Fruit fly (Drosophila melanogaster) whole organism, embryonic: ENCODE measurements around the gene Shawn.

Experiments used
- Bgb ChIP-seq: fragments of 200-800 bp; sonication (Bioruptor generic); IDR thresholded peaks from 2 replicates; pipeline ENCODE4 v1.3.6; 2022; ENCODE audit warnings: missing biosample characterization, missing genetic modification characterization; ENCODE audit not compliant: partially characterized antibody
- CG10543 ChIP-seq: fragments of 200-800 bp; sonication (Bioruptor generic); optimal IDR thresholded peaks from 3 replicates; lab custom pipeline; 2017; ENCODE audit warnings: missing biosample characterization, mild to moderate bottlenecking, missing genetic modification characterization, moderate library complexity
- CG12744 ChIP-seq: fragments of 200-800 bp; sonication (Bioruptor generic); optimal IDR thresholded peaks from 2 replicates; lab custom pipeline; 2016; ENCODE audit warnings: missing biosample characterization, missing genetic modification characterization
- CG13287 ChIP-seq: fragments of 200-800 bp; sonication (Bioruptor generic); IDR thresholded peaks from 2 replicates; pipeline ENCODE4 v1.3.6; 2022; ENCODE audit warnings: missing biosample characterization, missing genetic modification characterization; ENCODE audit not compliant: partially characterized antibody
- CG14050 ChIP-seq: fragments of 200-800 bp; sonication (Bioruptor generic); IDR thresholded peaks from 3 replicates; pipeline ENCODE4 v1.3.6; 2022; ENCODE audit warnings: missing biosample characterization, missing genetic modification characterization
- CG1602 ChIP-seq: fragments of 200-800 bp; sonication (Bioruptor generic); optimal IDR thresholded peaks from 3 replicates; lab custom pipeline; 2016; ENCODE audit warnings: missing biosample characterization, missing genetic modification characterization
- CG1603 ChIP-seq: fragments of 200-800 bp; sonication (Bioruptor generic); optimal IDR thresholded peaks from 2 replicates; lab custom pipeline; 2019; ENCODE audit warnings: missing biosample characterization, mild to moderate bottlenecking, missing genetic modification characterization, moderate library complexity
- CG17186 ChIP-seq: fragments of 200-800 bp; sonication (Bioruptor generic); optimal IDR thresholded peaks from 3 replicates; lab custom pipeline; 2017; ENCODE audit warnings: missing biosample characterization, missing genetic modification reagents, missing genetic modification characterization
- CG17829 ChIP-seq: fragments of 200-800 bp; optimal IDR thresholded peaks from 2 replicates; lab custom pipeline; 2019; ENCODE audit warnings: missing biosample characterization, mild to moderate bottlenecking, missing genetic modification characterization, moderate library complexity
- CG17912 ChIP-seq: fragments of 200-800 bp; sonication (Bioruptor generic); optimal IDR thresholded peaks from 2 replicates; lab custom pipeline; 2018; ENCODE audit warnings: missing biosample characterization, mild to moderate bottlenecking, missing genetic modification characterization
- CG2129 ChIP-seq: fragments of 200-800 bp; sonication (Bioruptor generic); IDR thresholded peaks from 2 replicates; pipeline ENCODE4 v1.3.6; 2022; ENCODE audit warnings: missing biosample characterization, missing genetic modification characterization; ENCODE audit not compliant: partially characterized antibody
- CG2199 ChIP-seq: fragments of 200-800 bp; sonication (Bioruptor generic); IDR thresholded peaks from 3 replicates; pipeline ENCODE4 v1.3.6; 2022; ENCODE audit warnings: missing biosample characterization, missing genetic modification characterization
- CG3065 ChIP-seq: fragments of 200-800 bp; sonication (Bioruptor generic); optimal IDR thresholded peaks from 2 replicates; lab custom pipeline; 2016; ENCODE audit warnings: missing biosample characterization, missing genetic modification characterization
- CG31224 ChIP-seq: fragments of 200-800 bp; sonication (Bioruptor generic); IDR thresholded peaks from 2 replicates; pipeline ENCODE4 v1.3.6; 2022; ENCODE audit warnings: missing biosample characterization, missing genetic modification characterization
- CG3281 ChIP-seq: fragments of 200-800 bp; sonication (Bioruptor generic); optimal IDR thresholded peaks from 3 replicates; lab custom pipeline; 2017; ENCODE audit warnings: missing biosample characterization, mild to moderate bottlenecking, missing genetic modification characterization
- CG33213 ChIP-seq: fragments of 200-800 bp; sonication (Bioruptor generic); optimal IDR thresholded peaks from 3 replicates; lab custom pipeline; 2016; ENCODE audit warnings: missing biosample characterization, missing genetic modification characterization
- CG34224 ChIP-seq: fragments of 200-800 bp; sonication (Bioruptor generic); IDR thresholded peaks from 3 replicates; pipeline ENCODE4 v1.3.6; 2022; ENCODE audit warnings: missing biosample characterization, missing genetic modification characterization; ENCODE audit not compliant: partially characterized antibody
- CG34422 ChIP-seq: fragments of 200-800 bp; sonication (Bioruptor generic); IDR thresholded peaks from 3 replicates; pipeline ENCODE4 v1.3.6; 2022; ENCODE audit warnings: missing biosample characterization, missing genetic modification characterization
- CG6654 ChIP-seq: fragments of 200-800 bp; sonication (Bioruptor generic); optimal IDR thresholded peaks from 2 replicates; lab custom pipeline; 2017; ENCODE audit warnings: missing biosample characterization, mild to moderate bottlenecking, missing genetic modification characterization
- CG9437 ChIP-seq: fragments of 200-800 bp; sonication (Bioruptor generic); optimal IDR thresholded peaks from 2 replicates; lab custom pipeline; 2018; ENCODE audit warnings: missing biosample characterization, mild to moderate bottlenecking, missing genetic modification characterization
- CG9932 ChIP-seq: fragments of 200-800 bp; sonication (Bioruptor generic); IDR thresholded peaks from 2 replicates; pipeline ENCODE4 v1.3.6; 2022; ENCODE audit warnings: missing biosample characterization, missing genetic modification characterization
- Deaf1 ChIP-seq: fragments of 200-800 bp; optimal IDR thresholded peaks from 3 replicates; lab custom pipeline; 2019; ENCODE audit warnings: missing biosample characterization, mild to moderate bottlenecking, missing genetic modification characterization, moderate library complexity
- Doc3 ChIP-seq: fragments of 200-800 bp; sonication (Bioruptor generic); IDR thresholded peaks from 3 replicates; pipeline ENCODE4 v1.3.6; 2022; ENCODE audit warnings: missing biosample characterization, missing genetic modification characterization; ENCODE audit not compliant: partially characterized antibody
- HLH4C ChIP-seq: fragments of 200-800 bp; sonication (Bioruptor generic); IDR thresholded peaks from 3 replicates; pipeline ENCODE4 v1.3.6; 2022; ENCODE audit warnings: missing biosample characterization, missing genetic modification characterization; ENCODE audit not compliant: partially characterized antibody
- Hand ChIP-seq: fragments of 200-800 bp; sonication (Bioruptor generic); optimal IDR thresholded peaks from 2 replicates; lab custom pipeline; 2017; ENCODE audit warnings: mild to moderate bottlenecking, missing biosample characterization, missing genetic modification reagents, missing genetic modification characterization
- HmgZ ChIP-seq: fragments of 200-800 bp; sonication (Bioruptor generic); optimal IDR thresholded peaks from 2 replicates; lab custom pipeline; 2018; ENCODE audit warnings: missing biosample characterization, mild to moderate bottlenecking, missing genetic modification characterization
- Hmr ChIP-seq: fragments of 200-800 bp; sonication (Bioruptor generic); optimal IDR thresholded peaks from 3 replicates; lab custom pipeline; 2017; ENCODE audit warnings: mild to moderate bottlenecking, missing biosample characterization, missing genetic modification reagents, missing genetic modification characterization
- Mad ChIP-seq: fragments of 200-800 bp; sonication (Bioruptor generic); optimal IDR thresholded peaks from 2 replicates; lab custom pipeline; 2016; ENCODE audit warnings: missing biosample characterization, missing genetic modification characterization
- Max ChIP-seq: fragments of 200-800 bp; sonication (Bioruptor generic); optimal IDR thresholded peaks from 2 replicates; lab custom pipeline; 2016; ENCODE audit warnings: missing biosample characterization, mild to moderate bottlenecking, missing genetic modification characterization
- Stat92E ChIP-seq, 3 experiments: fragments of >200 bp in 2 of 3; fragments of 200-800 bp in 1 of 3; sonication (Bioruptor generic) in 1 of 3; optimal IDR thresholded peaks; 2 replicates each; lab custom pipeline; 2017 to 2019; ENCODE audit warnings: missing biosample characterization in 3 of 3, missing genetic modification characterization in 3 of 3, mild to moderate bottlenecking in 1 of 3, moderate library complexity in 1 of 3
- TFAM ChIP-seq: fragments of 200-800 bp; sonication (Bioruptor generic); optimal IDR thresholded peaks from 2 replicates; lab custom pipeline; 2017; ENCODE audit warnings: missing biosample characterization, missing genetic modification characterization, inconsistent platforms
- ara ChIP-seq: fragments of 200-800 bp; sonication (Bioruptor generic); IDR thresholded peaks from 2 replicates; pipeline ENCODE4 v1.3.6; 2022; ENCODE audit warnings: missing biosample characterization, missing genetic modification characterization
- bsh ChIP-seq, 2 experiments: fragments of 200-800 bp; sonication (Bioruptor generic); optimal IDR thresholded peaks; 2 replicates each; lab custom pipeline; 2017 to 2018; ENCODE audit warnings: mild to moderate bottlenecking in 2 of 2, missing biosample characterization in 2 of 2, missing genetic modification characterization in 2 of 2, moderate library complexity in 1 of 2
- chinmo ChIP-seq: fragments of 200-800 bp; sonication (Bioruptor generic); IDR thresholded peaks from 4 replicates; pipeline ENCODE4 v1.3.6; 2022; ENCODE audit warnings: missing biosample characterization, missing genetic modification characterization; ENCODE audit not compliant: partially characterized antibody
- chm ChIP-seq: fragments of 200-800 bp; sonication (Bioruptor generic); IDR thresholded peaks from 2 replicates; pipeline ENCODE4 v1.3.6; 2022; ENCODE audit warnings: missing biosample characterization, missing genetic modification characterization
- da ChIP-seq: fragments of 200-800 bp; sonication (Bioruptor generic); optimal IDR thresholded peaks from 2 replicates; lab custom pipeline; 2016; ENCODE audit warnings: missing biosample characterization, missing genetic modification characterization
- eyg ChIP-seq: fragments of 200-800 bp; sonication (Bioruptor generic); optimal IDR thresholded peaks from 3 replicates; lab custom pipeline; 2016; ENCODE audit warnings: missing biosample characterization, missing genetic modification characterization
- gce ChIP-seq: fragments of 200-800 bp; sonication (Bioruptor generic); IDR thresholded peaks from 3 replicates; pipeline ENCODE4 v1.3.6; 2022; ENCODE audit warnings: missing biosample characterization, missing genetic modification characterization
- gro ChIP-seq: fragments of 200-800 bp; sonication (Bioruptor generic); optimal IDR thresholded peaks from 2 replicates; lab custom pipeline; 2016; ENCODE audit warnings: missing biosample characterization, missing genetic modification characterization
- gt ChIP-seq: fragments of 200-800 bp; sonication (Bioruptor generic); IDR thresholded peaks from 2 replicates; pipeline ENCODE4 v1.3.6; 2022; ENCODE audit warnings: missing biosample characterization, missing genetic modification characterization
- knrl ChIP-seq: fragments of 200-800 bp; sonication (Bioruptor generic); IDR thresholded peaks from 3 replicates; pipeline ENCODE4 v1.3.6; 2022; ENCODE audit warnings: missing biosample characterization, missing genetic modification characterization; ENCODE audit not compliant: partially characterized antibody
- lbe ChIP-seq: fragments of 200-800 bp; sonication (Bioruptor generic); optimal IDR thresholded peaks from 2 replicates; lab custom pipeline; 2016; ENCODE audit warnings: missing biosample characterization, mild to moderate bottlenecking, missing genetic modification characterization
- pb ChIP-seq: fragments of 200-800 bp; sonication (Bioruptor generic); optimal IDR thresholded peaks from 3 replicates; lab custom pipeline; 2016; ENCODE audit warnings: missing biosample characterization, missing genetic modification characterization
- pfk ChIP-seq: fragments of 200-800 bp; sonication (Bioruptor generic); optimal IDR thresholded peaks from 2 replicates; lab custom pipeline; 2018; ENCODE audit warnings: missing biosample characterization, mild to moderate bottlenecking, missing genetic modification characterization, moderate library complexity
- slbo ChIP-seq: fragments of 200-800 bp; sonication (Bioruptor generic); IDR thresholded peaks from 2 replicates; pipeline ENCODE4 v1.3.6; 2022; ENCODE audit warnings: missing biosample characterization, missing genetic modification characterization
- sna ChIP-seq: fragments of 200-800 bp; sonication (Bioruptor generic); IDR thresholded peaks from 2 replicates; pipeline ENCODE4 v1.3.6; 2022; ENCODE audit warnings: missing biosample characterization, missing genetic modification characterization; ENCODE audit not compliant: partially characterized antibody
- so ChIP-seq: fragments of 200-800 bp; sonication (Bioruptor generic); IDR thresholded peaks from 3 replicates; pipeline ENCODE4 v1.3.6; 2022; ENCODE audit warnings: missing biosample characterization, missing genetic modification characterization
- stwl ChIP-seq: fragments of 200-800 bp; sonication (Bioruptor generic); optimal IDR thresholded peaks from 3 replicates; lab custom pipeline; 2018; ENCODE audit warnings: missing biosample characterization, mild to moderate bottlenecking, missing genetic modification characterization, moderate library complexity
- trem ChIP-seq: fragments of 200-800 bp; optimal IDR thresholded peaks from 3 replicates; lab custom pipeline; 2019; ENCODE audit warnings: missing biosample characterization, mild to moderate bottlenecking, missing genetic modification characterization, moderate library complexity
- zen2 ChIP-seq: fragments of 200-800 bp; sonication (Bioruptor generic); IDR thresholded peaks from 3 replicates; pipeline ENCODE4 v1.3.6; 2022; ENCODE audit warnings: missing biosample characterization, missing genetic modification characterization; ENCODE audit not compliant: partially characterized antibody

Gene Shawn

dm6 chrX:19601644-19602043 is 9.7 kb upstream of the Shawn start, which contains the start of gene CG14220 (continued):
- TF ChIP-seq CG14050 (GFP tag; lab: Robert Waterston, UW) = no peak
- no peak for TF ChIP-seq CG2199
- peak; percentile 83 for TF ChIP-seq stwl (tag; lab: Kevin White, UChicago)
- no peak for TF ChIP-seq TFAM (GFP tag; lab: Kevin White, UChicago)
- TF ChIP-seq CG1603 (tag; lab: Kevin White, UChicago) = peak; percentile 69
- no peak for TF ChIP-seq chm (GFP tag; lab: Robert Waterston, UW)
- TF ChIP-seq trem (tag; lab: Kevin White, UChicago) = peak; percentile 87
- peak; percentile 66 for TF ChIP-seq HmgZ (tag; lab: Kevin White, UChicago)
- peak; percentile 47; the same call in 1 of the 2 replicates for TF ChIP-seq CG9932 (GFP tag; lab: Robert Waterston, UW)
- TF ChIP-seq pfk (GFP tag; lab: Kevin White, UChicago) = peak; percentile 38
- TF ChIP-seq pb (GFP tag; lab: Kevin White, UChicago) = no peak
- peak; percentile 36; the same call in 1 of the 2 replicates for TF ChIP-seq slbo
- no peak for TF ChIP-seq CG34422 (GFP tag; lab: Robert Waterston, UW)
- TF ChIP-seq Stat92E (GFP tag; optimal IDR thresholded peaks at IDR 0.05; lab: Kevin White, UChicago) = peak in 1 of 3 experiments; percentile 46
- TF ChIP-seq knrl = peak; percentile 87
- TF ChIP-seq CG17186 = peak; percentile 43
- TF ChIP-seq CG34224 (GFP tag; lab: Robert Waterston, UW) = peak; percentile 97
- TF ChIP-seq CG31224 = no peak
- TF ChIP-seq Doc3 (GFP tag; lab: Robert Waterston, UW) = peak; percentile 85; the same call in 2 of the 3 replicates
- TF ChIP-seq eyg (GFP tag; lab: Kevin White, UChicago) = no peak
- TF ChIP-seq HLH4C (GFP tag; lab: Robert Waterston, UW) = peak; percentile 96
- TF ChIP-seq Deaf1 (tag; lab: Kevin White, UChicago) = no peak
- TF ChIP-seq gce = no peak
- no peak for TF ChIP-seq ara (GFP tag; lab: Robert Waterston, UW)
- TF ChIP-seq CG10543 (GFP tag; lab: Kevin White, UChicago) = peak; percentile 32
- peak; percentile 11 for TF ChIP-seq gro (GFP tag; lab: Kevin White, UChicago)
- peak; percentile 93 for TF ChIP-seq CG13287 (GFP tag; lab: Robert Waterston, UW)
- peak; percentile 37 for TF ChIP-seq CG17829 (tag; lab: Kevin White, UChicago)
- TF ChIP-seq Max (GFP tag; lab: Kevin White, UChicago) = no peak
- peak; percentile 63 for TF ChIP-seq CG2129 (GFP tag; lab: Robert Waterston, UW)
- TF ChIP-seq CG17912 (GFP tag; lab: Kevin White, UChicago) = no peak
- no peak for TF ChIP-seq CG3065 (GFP tag; lab: Kevin White, UChicago)
- no peak for TF ChIP-seq CG6654 (GFP tag; lab: Kevin White, UChicago)
- peak; percentile 20 for TF ChIP-seq CG3281 (GFP tag; lab: Kevin White, UChicago)
- peak; percentile 91 for TF ChIP-seq zen2 (GFP tag; lab: Robert Waterston, UW)
- no peak for TF ChIP-seq CG9437 (GFP tag; lab: Kevin White, UChicago)
- no peak for TF ChIP-seq gt
- TF ChIP-seq chinmo (GFP tag; lab: Robert Waterston, UW) = peak; percentile 93
- no peak for TF ChIP-seq CG1602
- peak; percentile 97 for TF ChIP-seq Bgb (GFP tag; lab: Robert Waterston, UW)
- peak; percentile 85 for TF ChIP-seq sna (GFP tag; lab: Robert Waterston, UW)
- no peak for TF ChIP-seq so (GFP tag; lab: Robert Waterston, UW)
- TF ChIP-seq bsh (GFP tag; optimal IDR thresholded peaks at IDR 0.05; lab: Kevin White, UChicago) = no peak
- peak; percentile 53 for TF ChIP-seq Hmr (GFP tag; lab: Kevin White, UChicago)
- TF ChIP-seq lbe (GFP tag; lab: Kevin White, UChicago) = peak; percentile 32
- TF ChIP-seq Hand = no peak
- peak; percentile 64 for TF ChIP-seq CG33213 (GFP tag; lab: Kevin White, UChicago)
- TF ChIP-seq Mad (GFP tag; lab: Kevin White, UChicago) = peak; percentile 25
- TF ChIP-seq CG12744 (GFP tag; lab: Kevin White, UChicago) = no peak
- no peak for TF ChIP-seq da (GFP tag; lab: Kevin White, UChicago)
